Worm (Caenorhabditis elegans) whole organism, early embryonic: ENCODE data around the gene arrd-2.

ENCODE experiments used
- B0310.2 ChIP-seq: sonication (generic microtip); optimal IDR thresholded peaks from 2 replicates; lab custom pipeline; 2016; ENCODE audit warnings: mild to moderate bottlenecking, missing genetic modification characterization, missing compliant biosample characterization
- hnd-1 ChIP-seq: sonication (generic microtip); optimal IDR thresholded peaks from 2 replicates; lab custom pipeline; 2016; ENCODE audit warnings: missing genetic modification characterization, missing compliant biosample characterization

DNA sequence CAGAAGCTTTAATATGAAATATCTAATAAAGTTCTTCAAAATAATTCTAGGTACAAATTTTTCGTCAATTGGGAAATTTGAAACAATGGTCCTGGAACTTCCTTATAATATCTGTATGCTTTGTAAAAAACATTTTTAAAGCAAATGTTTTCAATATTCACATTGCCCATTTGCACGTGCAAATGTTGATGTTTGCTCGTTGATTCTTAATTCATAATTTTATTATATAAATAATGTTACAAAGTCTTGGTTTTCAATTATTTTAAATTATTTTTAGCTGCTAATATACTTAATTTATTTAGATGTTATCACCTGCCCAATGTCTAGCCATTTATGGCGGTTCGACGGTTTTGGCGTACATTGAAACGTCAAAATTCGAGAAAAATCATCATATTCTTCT, 14.4 kb downstream of the arrd-2 start, which contains the start of gene M176.11:
- TF ChIP-seq B0310.2 = no peak
- no peak for TF ChIP-seq hnd-1
